Worm (Caenorhabditis elegans) whole organism, L4 larva: ENCODE results near the gene ndg-4.
A peak's percentile ranks its signal among the peaks of the same experiment; 100 is the strongest.
"Not testable (repeated sequence)": the region's sequence is repeated elsewhere in the genome, so short reads cannot be mapped to it uniquely, and the experiment has no call there.

Source experiments
- D1046.2 ChIP-seq: fragments of 200-800 bp; sonication (Bioruptor generic); IDR thresholded peaks from 2 replicates; pipeline ENCODE4 v1.3.6; 2022; ENCODE audit warnings: missing genetic modification characterization, missing compliant biosample characterization
- F10B5.3 ChIP-seq: sonication (generic microtip); optimal IDR thresholded peaks from 2 replicates; lab custom pipeline; 2016; ENCODE audit warnings: mild to moderate bottlenecking, missing genetic modification characterization, missing compliant biosample characterization
- F26F4.8 ChIP-seq: fragments of 200-800 bp; sonication (Bioruptor generic); conservative IDR thresholded peaks from 2 replicates; pipeline ENCODE4 v1.3.6; 2022; ENCODE audit warnings: missing genetic modification characterization, missing compliant biosample characterization
- F44E2.7 ChIP-seq: fragments of 200-800 bp; sonication (Bioruptor generic); IDR thresholded peaks from 2 replicates; pipeline ENCODE4 v2.1.2; 2022; ENCODE audit warnings: missing genetic modification characterization, missing compliant biosample characterization
- F49E8.2 ChIP-seq: sonication (generic microtip); optimal IDR thresholded peaks from 2 replicates; lab custom pipeline; 2016; ENCODE audit warnings: missing compliant biosample characterization, mild to moderate bottlenecking, missing genetic modification characterization, borderline replicate concordance
- T26A8.4 ChIP-seq: fragments of 200-800 bp; sonication (Bioruptor generic); IDR thresholded peaks from 2 replicates; pipeline ENCODE4 v1.3.6; 2022; ENCODE audit warnings: missing genetic modification characterization, missing compliant biosample characterization
- Y105C5A.15 ChIP-seq: fragments of 200-800 bp; sonication (Bioruptor generic); IDR thresholded peaks from 2 replicates; pipeline ENCODE4 v1.3.6; 2022; ENCODE audit warnings: missing genetic modification characterization, missing compliant biosample characterization
- Y48G9A.11 ChIP-seq: fragments of 200-800 bp; sonication (Bioruptor generic); IDR thresholded peaks from 2 replicates; pipeline ENCODE4 v1.3.6; 2022; ENCODE audit warnings: missing genetic modification reagents, missing genetic modification characterization, missing compliant biosample characterization
- ZK337.2 ChIP-seq: fragments of 200-800 bp; sonication (Bioruptor generic); IDR thresholded peaks from 2 replicates; pipeline ENCODE4 v1.3.6; 2022; ENCODE audit warnings: missing genetic modification reagents, missing genetic modification characterization, missing compliant biosample characterization
- aly-2 ChIP-seq: sonication (generic microtip); optimal IDR thresholded peaks from 2 replicates; lab custom pipeline; 2018; ENCODE audit warnings: missing biosample characterization, missing genetic modification characterization
- arid-1 ChIP-seq: fragments of 200-800 bp; sonication (Bioruptor generic); conservative IDR thresholded peaks from 2 replicates; pipeline ENCODE4 v1.3.6; 2022; ENCODE audit warnings: missing genetic modification reagents, missing genetic modification characterization, missing compliant biosample characterization
- attf-4 ChIP-seq: sonication (generic microtip); optimal IDR thresholded peaks from 3 replicates; lab custom pipeline; 2017; ENCODE audit warnings: missing biosample characterization, missing genetic modification characterization
- ceh-44 ChIP-seq: fragments of 200-800 bp; sonication (Bioruptor generic); IDR thresholded peaks from 2 replicates; pipeline ENCODE4 v1.3.6; 2022; ENCODE audit warnings: missing genetic modification reagents, missing genetic modification characterization, missing compliant biosample characterization
- daf-16 ChIP-seq, 3 experiments: sonication (generic microtip); optimal IDR thresholded peaks; 2 replicates each; lab custom pipeline; 2016 to 2017; ENCODE audit warnings: missing genetic modification characterization in 3 of 3, missing genetic modification reagents in 3 of 3, mild to moderate bottlenecking in 2 of 3, missing compliant biosample characterization in 2 of 3, missing biosample characterization in 1 of 3, moderate library complexity in 1 of 3
- daf-19 ChIP-seq: fragments of 200-800 bp; sonication (Bioruptor generic); conservative IDR thresholded peaks from 2 replicates; pipeline ENCODE4 v1.3.6; 2022; ENCODE audit warnings: missing genetic modification characterization, missing compliant biosample characterization
- dmd-6 ChIP-seq: fragments of 200-800 bp; sonication (Bioruptor generic); IDR thresholded peaks from 2 replicates; pipeline ENCODE4 v1.3.6; 2022; ENCODE audit warnings: missing genetic modification reagents, missing genetic modification characterization, missing compliant biosample characterization
- dmd-8 ChIP-seq: fragments of 200-800 bp; sonication (Bioruptor generic); IDR thresholded peaks from 2 replicates; pipeline ENCODE4 v1.3.6; 2022; ENCODE audit warnings: missing genetic modification characterization, missing compliant biosample characterization
- dpl-1 ChIP-seq: fragments of 150-350 bp; optimal IDR thresholded peaks from 2 replicates; lab custom pipeline; 2014; ENCODE audit warnings: missing biosample characterization, missing genetic modification reagents, missing genetic modification characterization
- egl-43 ChIP-seq: fragments of 200-800 bp; sonication (Bioruptor generic); IDR thresholded peaks from 2 replicates; pipeline ENCODE4 v1.3.6; 2022; ENCODE audit warnings: missing genetic modification reagents, missing genetic modification characterization, missing compliant biosample characterization
- fkh-10 ChIP-seq: fragments of 150-350 bp; optimal IDR thresholded peaks from 2 replicates; lab custom pipeline; 2014; ENCODE audit warnings: missing biosample characterization, missing genetic modification reagents, missing genetic modification characterization
- hmg-1.1 ChIP-seq: fragments of 200-800 bp; sonication (Bioruptor generic); IDR thresholded peaks from 2 replicates; pipeline ENCODE4 v1.3.6; 2022; ENCODE audit warnings: missing genetic modification reagents, missing genetic modification characterization, missing compliant biosample characterization
- jun-1 ChIP-seq: fragments of 150-350 bp; optimal IDR thresholded peaks from 2 replicates; lab custom pipeline; 2014; ENCODE audit warnings: missing biosample characterization, missing genetic modification reagents, missing genetic modification characterization
- lim-7 ChIP-seq: fragments of 200-800 bp; sonication (Bioruptor generic); IDR thresholded peaks from 2 replicates; pipeline ENCODE4 v1.3.6; 2022; ENCODE audit warnings: missing genetic modification characterization, missing compliant biosample characterization
- lin-13 ChIP-seq: fragments of 150-350 bp; optimal IDR thresholded peaks from 2 replicates; lab custom pipeline; 2014; ENCODE audit warnings: missing biosample characterization, missing genetic modification reagents, missing genetic modification characterization
- lin-15B ChIP-seq: fragments of 150-350 bp; sonication (generic microtip); optimal IDR thresholded peaks from 3 replicates; lab custom pipeline; 2014; ENCODE audit warnings: missing biosample characterization, missing genetic modification characterization
- lin-29 ChIP-seq: fragments of 200-800 bp; sonication (Bioruptor generic); IDR thresholded peaks from 2 replicates; pipeline ENCODE4 v1.3.6; 2022; ENCODE audit warnings: missing genetic modification reagents, missing genetic modification characterization, missing compliant biosample characterization
- lin-38 ChIP-seq: fragments of 200-800 bp; sonication (Bioruptor generic); IDR thresholded peaks from 2 replicates; pipeline ENCODE4 v1.3.6; 2022; ENCODE audit warnings: missing genetic modification reagents, missing genetic modification characterization, missing compliant biosample characterization
- madf-5 ChIP-seq, 2 experiments: fragments of 200-800 bp; sonication (Bioruptor generic); IDR thresholded peaks; 2 replicates each; pipeline ENCODE4 v1.3.6; 2022; ENCODE audit warnings: missing compliant biosample characterization in 2 of 2, missing genetic modification characterization in 2 of 2
- madf-9 ChIP-seq: fragments of 200-800 bp; sonication (Bioruptor generic); conservative IDR thresholded peaks from 2 replicates; pipeline ENCODE4 v1.3.6; 2022; ENCODE audit warnings: missing genetic modification reagents, missing genetic modification characterization, missing compliant biosample characterization
- mdt-29 ChIP-seq: fragments of 200-800 bp; sonication (Bioruptor generic); IDR thresholded peaks from 2 replicates; pipeline ENCODE4 v1.3.6; 2022; ENCODE audit warnings: missing genetic modification reagents, missing genetic modification characterization, missing compliant biosample characterization
- mes-2 ChIP-seq: sonication (generic microtip); optimal IDR thresholded peaks from 2 replicates; lab custom pipeline; 2016; ENCODE audit warnings: missing genotype, mild to moderate bottlenecking, missing genetic modification characterization, missing compliant biosample characterization; ENCODE audit not compliant: poor library complexity, severe bottlenecking
- nhr-111 ChIP-seq: fragments of 200-800 bp; sonication (Bioruptor generic); optimal IDR thresholded peaks from 2 replicates; lab custom pipeline; 2018; ENCODE audit warnings: mild to moderate bottlenecking, missing genetic modification characterization, missing compliant biosample characterization
- nhr-237 ChIP-seq: sonication (generic microtip); optimal IDR thresholded peaks from 2 replicates; lab custom pipeline; 2017; ENCODE audit warnings: missing biosample characterization, missing genetic modification characterization
- nhr-28 ChIP-seq: fragments of 150-350 bp; optimal IDR thresholded peaks from 2 replicates; lab custom pipeline; 2014; ENCODE audit warnings: missing biosample characterization, missing genetic modification characterization
- nhr-42 ChIP-seq: fragments of 200-800 bp; sonication (Bioruptor generic); IDR thresholded peaks from 2 replicates; pipeline ENCODE4 v1.3.6; 2022; ENCODE audit warnings: missing genetic modification characterization, missing compliant biosample characterization
- nhr-6 ChIP-seq: fragments of 150-350 bp; optimal IDR thresholded peaks from 2 replicates; lab custom pipeline; 2014; ENCODE audit warnings: missing biosample characterization, missing genetic modification characterization
- pha-4 ChIP-seq, 2 experiments: fragments of 150-350 bp in 1 of 2; fragments of 200-800 bp in 1 of 2; sonication (Bioruptor generic) in 1 of 2; IDR thresholded peaks in 1 of 2; optimal IDR thresholded peaks in 1 of 2; 2 replicates each; pipeline versions ENCODE4 v1.3.6 to Lab custom; 2014 to 2022; ENCODE audit warnings: missing genetic modification characterization in 2 of 2, missing genetic modification reagents in 2 of 2, missing biosample characterization in 1 of 2, missing compliant biosample characterization in 1 of 2
- php-3 ChIP-seq: fragments of 200-800 bp; sonication (Bioruptor generic); IDR thresholded peaks from 2 replicates; pipeline ENCODE4 v1.3.6; 2022; ENCODE audit warnings: missing genetic modification reagents, missing genetic modification characterization, missing compliant biosample characterization
- saeg-2 ChIP-seq: fragments of 200-800 bp; sonication (Bioruptor generic); IDR thresholded peaks from 2 replicates; pipeline ENCODE4 v1.3.6; 2022; ENCODE audit warnings: missing genetic modification reagents, missing genetic modification characterization, missing compliant biosample characterization
- sdz-12 ChIP-seq: fragments of 200-800 bp; sonication (Bioruptor generic); optimal IDR thresholded peaks from 2 replicates; lab custom pipeline; 2018; ENCODE audit warnings: mild to moderate bottlenecking, missing genetic modification characterization, missing compliant biosample characterization
- snpc-1.2 ChIP-seq: fragments of 200-800 bp; sonication (Bioruptor generic); IDR thresholded peaks from 2 replicates; pipeline ENCODE4 v1.3.6; 2022; ENCODE audit warnings: missing genetic modification reagents, missing genetic modification characterization, missing compliant biosample characterization
- snpc-4 ChIP-seq: fragments of 150-350 bp; optimal IDR thresholded peaks from 2 replicates; lab custom pipeline; 2014; ENCODE audit warnings: missing biosample characterization, missing genetic modification characterization
- spr-1 ChIP-seq: sonication (generic microtip); optimal IDR thresholded peaks from 2 replicates; lab custom pipeline; 2016; ENCODE audit warnings: mild to moderate bottlenecking, missing genetic modification characterization, missing compliant biosample characterization
- tra-1 ChIP-seq: fragments of 200-800 bp; sonication (Bioruptor generic); IDR thresholded peaks from 2 replicates; pipeline ENCODE4 v1.3.6; 2022; ENCODE audit warnings: missing genetic modification reagents, missing genetic modification characterization, missing compliant biosample characterization
- unc-39 ChIP-seq: sonication (generic microtip); optimal IDR thresholded peaks from 2 replicates; lab custom pipeline; 2017; ENCODE audit warnings: missing biosample characterization, missing genetic modification characterization
- vab-7 ChIP-seq: fragments of 200-800 bp; sonication (Bioruptor generic); IDR thresholded peaks from 2 replicates; pipeline ENCODE4 v1.3.6; 2022; ENCODE audit warnings: missing genetic modification reagents, missing genetic modification characterization, missing compliant biosample characterization
- zfp-3 ChIP-seq: fragments of 200-800 bp; sonication (Bioruptor generic); conservative IDR thresholded peaks from 2 replicates; pipeline ENCODE4 v1.3.6; 2022; ENCODE audit warnings: missing genetic modification reagents, missing genetic modification characterization, missing compliant biosample characterization

The ndg-4 gene

ce11 chrIII:4428797-4429196 is 38.4 kb downstream of the ndg-4 start (continued):
- TF ChIP-seq jun-1 (tag; lab: Kevin White, UChicago) (no peak), sdz-12 (GFP tag; lab: Kevin White, UChicago) (peak; percentile 7), fkh-10 (no peak), attf-4 (no peak), ZK337.2 (GFP tag; lab: Robert Waterston, UW) (no peak), vab-7 (GFP tag; lab: Robert Waterston, UW) (peak; percentile 75), nhr-111 (GFP tag; lab: Kevin White, UChicago) (no peak), saeg-2 (no peak), F10B5.3 (no peak), aly-2 (tag; lab: Kevin White, UChicago) (no peak), F26F4.8 (GFP tag; lab: Robert Waterston, UW) (peak; percentile 60; the same call in 1 of the 2 replicates), lin-13 (peak; percentile 16), dpl-1 (no peak), hmg-1.1 (GFP tag; lab: Robert Waterston, UW) (no peak; the same call in 1 of the 2 replicates), unc-39 (tag; lab: Kevin White, UChicago) (no peak), dmd-8 (peak; percentile 74; the same call in 1 of the 2 replicates), nhr-6 (no peak), nhr-237 (no peak), madf-9 (GFP tag; lab: Robert Waterston, UW) (0 out of 2 replicates have a peak, but pooled peaks have one; percentile 25), lin-15B (tag; lab: Kevin White, UChicago) (no peak), nhr-28 (tag; lab: Kevin White, UChicago) (no peak), daf-19 (GFP tag; lab: Robert Waterston, UW) (peak; percentile 86)

ce11 chrIII:4426711-4427218 is 40.4 kb downstream of the ndg-4 start:
- TF ChIP-seq daf-19 (GFP tag; lab: Robert Waterston, UW), result peak; percentile 87
- TF ChIP-seq nhr-42 (GFP tag; lab: Robert Waterston, UW), result peak; percentile 49; the same call in 1 of the 2 replicates
- TF ChIP-seq madf-5 (GFP tag; IDR thresholded peaks at IDR 0.05; lab: Robert Waterston, UW), result peak; percentile 60 to 80; a peak in 2 of 4 replicates
- TF ChIP-seq lin-38 (GFP tag; lab: Robert Waterston, UW), result peak; percentile 83
- peak; percentile 76 for TF ChIP-seq zfp-3
- peak; percentile 0 for TF ChIP-seq F49E8.2 (tag; lab: Kevin White, UChicago)
- peak; percentile 92 for TF ChIP-seq arid-1
- peak; percentile 82 for TF ChIP-seq snpc-4 (tag; lab: Kevin White, UChicago)
- TF ChIP-seq dmd-8, result peak; percentile 72
- peak; percentile 91 for TF ChIP-seq D1046.2 (GFP tag; lab: Robert Waterston, UW)
- TF ChIP-seq Y48G9A.11 (GFP tag; lab: Robert Waterston, UW), result peak; percentile 80
- TF ChIP-seq spr-1 (tag; lab: Kevin White, UChicago), result peak; percentile 43
- peak; percentile 87 for TF ChIP-seq hmg-1.1 (GFP tag; lab: Robert Waterston, UW)
- TF ChIP-seq tra-1 (GFP tag; lab: Robert Waterston, UW), result peak; percentile 91
- TF ChIP-seq lim-7, result peak; percentile 88
- 0 out of 2 replicates have a peak, but pooled peaks have one; percentile 40 for TF ChIP-seq ceh-44 (GFP tag; lab: Robert Waterston, UW)
- 0 out of 2 replicates have a peak, but pooled peaks have one; percentile 83 for TF ChIP-seq F44E2.7 (GFP tag; lab: Robert Waterston, UW)
- peak; percentile 46; the same call in 1 of the 2 replicates for TF ChIP-seq lin-29 (GFP tag; lab: Robert Waterston, UW)
- peak; percentile 79 for TF ChIP-seq php-3
- peak; percentile 86 for TF ChIP-seq snpc-1.2 (GFP tag; lab: Robert Waterston, UW)
- TF ChIP-seq T26A8.4, result peak; percentile 83
- peak; percentile 75 for TF ChIP-seq dmd-6
- TF ChIP-seq ZK337.2 (GFP tag; lab: Robert Waterston, UW), result 0 out of 2 replicates have a peak, but pooled peaks have one; percentile 6
- TF ChIP-seq dpl-1, result peak; percentile 14
- TF ChIP-seq Y105C5A.15 (GFP tag; lab: Robert Waterston, UW), result peak; percentile 57; the same call in 1 of the 2 replicates
- TF ChIP-seq daf-16 (GFP tag; optimal IDR thresholded peaks at IDR 0.05; lab: Kevin White, UChicago), result peak in 1 of 2 experiments; percentile 8
- not testable (repeated sequence) for TF ChIP-seq daf-16, pha-4 (tag; optimal IDR thresholded peaks at IDR 0.05; lab: Kevin White, UChicago)
- peak; percentile 81 for TF ChIP-seq F26F4.8 (GFP tag; lab: Robert Waterston, UW)
- TF ChIP-seq egl-43 (GFP tag; lab: Robert Waterston, UW), result peak; percentile 93
- TF ChIP-seq mes-2 (tag; lab: Kevin White, UChicago), result peak; percentile 48
- peak; percentile 90 for TF ChIP-seq pha-4 (GFP tag; IDR thresholded peaks at IDR 0.05; lab: Robert Waterston, UW)
- 0 out of 2 replicates have a peak, but pooled peaks have one; percentile 31 for TF ChIP-seq mdt-29 (GFP tag; lab: Robert Waterston, UW)
- peak; percentile 89 for TF ChIP-seq vab-7 (GFP tag; lab: Robert Waterston, UW)
